Fruit fly (Drosophila melanogaster): Measurements from ENCODE around the gene CG1943.

dm6 chr3R:7123073-7123572 lies 48.5 kb downstream of the CG1943 start:
- TF ChIP-seq CG11617 (GFP tag; optimal IDR thresholded peaks at IDR 0.05), result no peak
- TF ChIP-seq kay (GFP tag; ENCODE audit: borderline replicate concordance), result no peak
- no peak for TF ChIP-seq Crg-1 (GFP tag; optimal IDR thresholded peaks at IDR 0.05)
- no peak for TF ChIP-seq CG12768 (GFP tag; optimal IDR thresholded peaks at IDR 0.05)
- TF ChIP-seq CG7045 (GFP tag; optimal IDR thresholded peaks at IDR 0.05), result no peak
- no peak for TF ChIP-seq CG7101 (tag; optimal IDR thresholded peaks at IDR 0.05)
- TF ChIP-seq cic (GFP tag; optimal IDR thresholded peaks at IDR 0.05), result no peak
- TF ChIP-seq ovo (GFP tag; optimal IDR thresholded peaks at IDR 0.05), result no peak
- TF ChIP-seq CG33017 (tag; optimal IDR thresholded peaks at IDR 0.05), result no peak
- no peak for TF ChIP-seq toe (GFP tag; optimal IDR thresholded peaks at IDR 0.05)
- TF ChIP-seq bab1 (GFP tag; optimal IDR thresholded peaks at IDR 0.05), result no peak
- TF ChIP-seq tj (GFP tag; optimal IDR thresholded peaks at IDR 0.05), result no peak
- no peak for TF ChIP-seq Hr96 (GFP tag; optimal IDR thresholded peaks at IDR 0.05)
